Worm (Caenorhabditis elegans): ENCODE results near the gene pcrg-1.

DNA sequence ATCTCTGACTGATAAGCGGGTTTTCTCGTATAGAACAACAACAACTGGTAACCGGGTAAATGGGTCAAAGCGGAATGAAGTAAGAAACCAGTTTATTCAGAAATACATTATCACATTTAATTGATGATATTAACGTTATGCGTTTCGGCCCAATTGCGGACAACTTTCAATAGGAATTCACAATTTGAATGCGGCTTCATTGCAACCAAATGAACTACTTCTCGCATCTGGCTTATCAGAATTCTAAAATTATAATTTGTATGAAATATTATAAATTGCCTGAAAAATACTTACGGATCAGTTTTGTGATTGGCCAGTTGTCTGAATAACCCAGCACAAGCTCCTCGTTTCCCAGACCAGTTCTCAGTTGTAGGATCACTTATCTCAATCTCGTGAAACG is 31.6 kb upstream of the pcrg-1 start, which contains the start of gene col-36:
- no peak for TF ChIP-seq dao-5 (tag; optimal IDR thresholded peaks at IDR 0.05)
- TF ChIP-seq him-1 (tag; optimal IDR thresholded peaks at IDR 0.05) = no peak

Measured in whole organism, L4/young adult.